Fruit fly (Drosophila melanogaster): ENCODE results near the gene Rab11.

The Rab11 gene

DNA sequence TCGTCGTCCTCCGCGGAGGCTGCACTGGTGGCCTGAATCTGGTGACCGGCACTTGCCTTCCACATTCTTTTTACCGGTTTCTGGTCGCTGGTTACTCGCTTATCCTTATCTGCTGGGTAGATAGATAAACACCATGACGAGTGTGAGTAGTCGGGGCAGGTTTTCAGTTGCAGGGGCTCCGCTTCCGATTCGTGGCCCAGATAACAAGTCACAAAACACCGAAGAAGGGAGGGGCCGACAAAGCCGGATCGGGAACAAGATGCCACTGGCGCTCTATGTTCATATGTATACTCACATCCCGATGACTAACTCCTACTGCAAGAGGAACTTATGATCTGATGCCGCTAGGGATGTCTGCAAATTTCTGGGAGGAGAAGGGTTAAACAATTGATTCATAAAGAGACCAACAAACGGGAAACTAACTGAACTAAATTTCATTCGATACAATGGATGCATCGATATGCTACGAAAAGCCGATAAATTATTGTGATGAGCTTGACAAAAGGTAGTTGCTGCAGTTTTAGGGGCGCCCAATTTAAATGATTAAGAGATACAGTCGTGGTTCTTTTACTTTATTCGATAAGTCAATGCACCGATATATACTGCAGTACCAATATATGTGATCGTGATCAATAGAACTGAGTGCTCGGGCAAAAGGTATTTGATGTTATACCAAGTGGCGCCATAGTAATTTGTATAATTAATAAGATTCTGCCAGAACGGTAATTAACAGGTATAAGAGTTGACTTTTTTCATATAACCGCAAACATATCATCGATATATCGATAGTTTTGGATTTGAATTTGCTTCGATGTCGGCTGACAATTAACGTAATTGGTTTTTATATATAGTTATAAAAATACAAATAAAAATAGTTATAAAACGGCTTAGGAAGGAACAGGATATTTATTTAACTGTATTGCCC is 46.9 kb upstream of the Rab11 start, which contains the start of gene Cortactin (continued):
- TF ChIP-seq HLH54F (GFP tag; optimal IDR thresholded peaks at IDR 0.05): no peak
- no peak for TF ChIP-seq CG7786 (GFP tag; optimal IDR thresholded peaks at IDR 0.05)
- peak; percentile 92 for TF ChIP-seq Opbp (GFP tag; IDR thresholded peaks at IDR 0.05; ENCODE audit: partially characterized antibody)
- TF ChIP-seq CG6791 (GFP tag; IDR thresholded peaks at IDR 0.05; ENCODE audit: partially characterized antibody): peak; percentile 94
- TF ChIP-seq CG30020 (tag; optimal IDR thresholded peaks at IDR 0.05): peak; percentile 13
- no peak for TF ChIP-seq pfk (GFP tag; optimal IDR thresholded peaks at IDR 0.05)
- no peak for TF ChIP-seq NK7.1 (GFP tag; optimal IDR thresholded peaks at IDR 0.05)
- TF ChIP-seq Pdp1 (GFP tag; optimal IDR thresholded peaks at IDR 0.05): peak in 1 of 2 experiments; percentile 85
- TF ChIP-seq pros (GFP tag; optimal IDR thresholded peaks at IDR 0.05): no peak
- TF ChIP-seq otp (GFP tag; IDR thresholded peaks at IDR 0.05): 0 out of 3 replicates have a peak, but pooled peaks have one; percentile 41
- TF ChIP-seq CG2712 (tag; optimal IDR thresholded peaks at IDR 0.05): peak; percentile 46
- peak; percentile 34; the same call in 1 of the 2 replicates for TF ChIP-seq chm (GFP tag; IDR thresholded peaks at IDR 0.05)
- TF ChIP-seq CG6254 (GFP tag; optimal IDR thresholded peaks at IDR 0.05): no peak
- TF ChIP-seq CG13624 (GFP tag; optimal IDR thresholded peaks at IDR 0.05): peak; percentile 22
- peak; percentile 23 for TF ChIP-seq zen (tag; optimal IDR thresholded peaks at IDR 0.05)
- no peak for TF ChIP-seq Hand (GFP tag; optimal IDR thresholded peaks at IDR 0.05)
- TF ChIP-seq CG10274 (GFP tag; optimal IDR thresholded peaks at IDR 0.05): no peak
- peak; percentile 2 for TF ChIP-seq Sry-β (GFP tag; optimal IDR thresholded peaks at IDR 0.05)
- TF ChIP-seq CG2129 (GFP tag; IDR thresholded peaks at IDR 0.05; ENCODE audit: partially characterized antibody): peak; percentile 91
- peak; percentile 57 for TF ChIP-seq CG12155 (GFP tag; optimal IDR thresholded peaks at IDR 0.05)
- TF ChIP-seq Vsx1 (GFP tag; optimal IDR thresholded peaks at IDR 0.05): no peak
- TF ChIP-seq scrt (GFP tag; optimal IDR thresholded peaks at IDR 0.05): no peak
- no peak for TF ChIP-seq fru (optimal IDR thresholded peaks at IDR 0.05)
- TF ChIP-seq ERR (GFP tag; optimal IDR thresholded peaks at IDR 0.05): no peak
- TF ChIP-seq ems (GFP tag; optimal IDR thresholded peaks at IDR 0.05): no peak
- peak in 1 of 2 experiments; percentile 1 for TF ChIP-seq dpn (GFP tag; optimal IDR thresholded peaks at IDR 0.05)
- TF ChIP-seq tll (GFP tag; optimal IDR thresholded peaks at IDR 0.05): peak in 1 of 2 experiments; percentile 37
- peak; percentile 57 for TF ChIP-seq HmgZ (tag; optimal IDR thresholded peaks at IDR 0.05)
- peak; percentile 32 for TF ChIP-seq sug (tag; optimal IDR thresholded peaks at IDR 0.05)
- no peak for TF ChIP-seq CG9876 (GFP tag; optimal IDR thresholded peaks at IDR 0.05)
- TF ChIP-seq tna (GFP tag; IDR thresholded peaks at IDR 0.05; ENCODE audit: partially characterized antibody): peak; percentile 91
- no peak for TF ChIP-seq CG4282 (GFP tag; optimal IDR thresholded peaks at IDR 0.05)
- TF ChIP-seq grn (GFP tag; optimal IDR thresholded peaks at IDR 0.05): peak; percentile 95
- peak; percentile 51 for TF ChIP-seq CG13894 (tag; optimal IDR thresholded peaks at IDR 0.05)
- TF ChIP-seq CG1233 (GFP tag; optimal IDR thresholded peaks at IDR 0.05): no peak
- TF ChIP-seq sima (GFP tag; optimal IDR thresholded peaks at IDR 0.05): no peak
- TF ChIP-seq unc-4 (GFP tag; IDR thresholded peaks at IDR 0.05; ENCODE audit: partially characterized antibody): peak; percentile 87
- TF ChIP-seq tap (tag; optimal IDR thresholded peaks at IDR 0.05): no peak
- TF ChIP-seq CG2116 (GFP tag; optimal IDR thresholded peaks at IDR 0.05): peak; percentile 69
- peak; percentile 68 for TF ChIP-seq sens (GFP tag)
- TF ChIP-seq CG13296 (GFP tag; optimal IDR thresholded peaks at IDR 0.05): no peak
- TF ChIP-seq CG11560 (tag; IDR thresholded peaks at IDR 0.05): peak; percentile 100
- no peak for TF ChIP-seq ranshi (GFP tag; IDR thresholded peaks at IDR 0.05)
- peak; percentile 62 for TF ChIP-seq CG15514 (GFP tag; optimal IDR thresholded peaks at IDR 0.05)
- TF ChIP-seq bcd (GFP tag; optimal IDR thresholded peaks at IDR 0.05): no peak
- TF ChIP-seq CG4730 (GFP tag; IDR thresholded peaks at IDR 0.05): no peak
- peak; percentile 84 for TF ChIP-seq nerfin-2 (GFP tag; IDR thresholded peaks at IDR 0.05; ENCODE audit: partially characterized antibody)
- TF ChIP-seq disco-r (GFP tag; optimal IDR thresholded peaks at IDR 0.05): no peak

Measured in whole organism, embryonic.